Comparison of ENCODE assay signal across 1 fruit fly cellular context in genomic region chrX:16104738-16105426, dm6.
TF ChIP-seq lines count a peak whose summit lies in the region.

Gene CG42353 (minus strand): TSS chrX:16104946.
Gene CG42354 (minus strand): TSS chrX:16104946.

TF ChIP-seq in whole organism, embryonic, 481 proteins besides CTCF, POLR2A, EP300 and RAD21 (continued from another document):
- TF ChIP-seq CG6689 (GFP tag; IDR thresholded peaks at IDR 0.05; lab: Robert Waterston, UW) (peak; percentile 95), CG9437 (GFP tag; optimal IDR thresholded peaks at IDR 0.05; lab: Kevin White, UChicago) (peak; percentile 90), CG31365 (tag; optimal IDR thresholded peaks at IDR 0.05; lab: Kevin White, UChicago) (peak; percentile 83), stwl (tag; optimal IDR thresholded peaks at IDR 0.05; lab: Kevin White, UChicago) (peak; percentile 71), Ssrp (tag; optimal IDR thresholded peaks at IDR 0.05; lab: Kevin White, UChicago) (peak; percentile 98), MESR4 (GFP tag; optimal IDR thresholded peaks at IDR 0.05; lab: Kevin White, UChicago) (peak; percentile 35), abd-A (tag; optimal IDR thresholded peaks at IDR 0.05; lab: Kevin White, UChicago) (peak; percentile 50), Hand (GFP tag; optimal IDR thresholded peaks at IDR 0.05; lab: Kevin White, UChicago) (peak; percentile 91), Abd-B (GFP tag; optimal IDR thresholded peaks at IDR 0.05; lab: Kevin White, UChicago) (peak; percentile 97), CG6254 (GFP tag; optimal IDR thresholded peaks at IDR 0.05; lab: Kevin White, UChicago) (peak; percentile 93), eve (GFP tag; optimal IDR thresholded peaks at IDR 0.05; lab: Kevin White, UChicago) (peak; percentile 70 to 95), CkIIα-i1 (GFP tag; IDR thresholded peaks at IDR 0.05; lab: Robert Waterston, UW) (no peak), Ets65A (GFP tag; lab: Kevin White, UChicago) (peak; percentile 95), CG17361 (GFP tag; IDR thresholded peaks at IDR 0.05; lab: Robert Waterston, UW) (peak; percentile 98), CG12104 (GFP tag; optimal IDR thresholded peaks at IDR 0.05; lab: Kevin White, UChicago) (peak; percentile 96), crol (GFP tag; IDR thresholded peaks at IDR 0.05; lab: Robert Waterston, UW) (peak; percentile 41; the same call in 1 of the 2 replicates), nerfin-2 (GFP tag; IDR thresholded peaks at IDR 0.05; lab: Robert Waterston, UW; ENCODE audit: partially characterized antibody) (peak; percentile 35; the same call in 1 of the 2 replicates), btn (GFP tag; optimal IDR thresholded peaks at IDR 0.05; lab: Kevin White, UChicago) (peak; percentile 79), kay (GFP tag; optimal IDR thresholded peaks at IDR 0.05; lab: Kevin White, UChicago) (peak; percentile 80), Dll (GFP tag; IDR thresholded peaks at IDR 0.05; lab: Robert Waterston, UW; ENCODE audit: partially characterized antibody) (no peak), CG6765 (GFP tag; optimal IDR thresholded peaks at IDR 0.05; lab: Kevin White, UChicago) (peak; percentile 92), gt (GFP tag; IDR thresholded peaks at IDR 0.05; lab: Robert Waterston, UW) (peak; percentile 91), sd (tag; optimal IDR thresholded peaks at IDR 0.05; lab: Kevin White, UChicago) (peak; percentile 81), klu (GFP tag; IDR thresholded peaks at IDR 0.05; lab: Robert Waterston, UW) (peak; percentile 90), gcm2 (GFP tag; optimal IDR thresholded peaks at IDR 0.05; lab: Kevin White, UChicago) (peak; percentile 90), knrl (GFP tag; IDR thresholded peaks at IDR 0.05; lab: Robert Waterston, UW; ENCODE audit: partially characterized antibody) (no peak), NK7.1 (GFP tag; optimal IDR thresholded peaks at IDR 0.05; lab: Kevin White, UChicago) (peak; percentile 65), gro (GFP tag; optimal IDR thresholded peaks at IDR 0.05; lab: Kevin White, UChicago) (peak; percentile 46), Scr (GFP tag; IDR thresholded peaks at IDR 0.05; lab: Robert Waterston, UW; ENCODE audit: partially characterized antibody) (no peak), CG10959 (GFP tag; IDR thresholded peaks at IDR 0.05; lab: Robert Waterston, UW) (peak; percentile 93), emc (GFP tag; optimal IDR thresholded peaks at IDR 0.05; lab: Kevin White, UChicago) (peak; percentile 80), seq (GFP tag; IDR thresholded peaks at IDR 0.05; lab: Robert Waterston, UW) (peak; percentile 94), kni (GFP tag; optimal IDR thresholded peaks at IDR 0.05; lab: Kevin White, UChicago) (peak; percentile 75), Dref (GFP tag; IDR thresholded peaks at IDR 0.05; lab: Robert Waterston, UW) (0 out of 2 replicates have a peak, but pooled peaks have one; percentile 25), CG10565 (GFP tag; optimal IDR thresholded peaks at IDR 0.05; lab: Kevin White, UChicago) (peak; percentile 71), Lpt (GFP tag; optimal IDR thresholded peaks at IDR 0.05; lab: Kevin White, UChicago) (no peak), CG7556 (GFP tag; optimal IDR thresholded peaks at IDR 0.05; lab: Kevin White, UChicago) (peak; percentile 97), bigmax (GFP tag; optimal IDR thresholded peaks at IDR 0.05; lab: Kevin White, UChicago) (peak; percentile 47), Dfd (GFP tag; optimal IDR thresholded peaks at IDR 0.05; lab: Kevin White, UChicago) (peak in 1 of 2 experiments; percentile 22)
